Fruit fly (Drosophila melanogaster): ENCODE data around the gene wol.
A peak's percentile ranks its signal among the peaks of the same experiment; 100 is the strongest.

The wol gene

dm6 chr2L:8292159-8292887 is 10.5 kb downstream of the wol start (continued):
- TF ChIP-seq hkb (optimal IDR thresholded peaks at IDR 0.05): no peak
- peak; percentile 98 for TF ChIP-seq hkb (GFP tag; IDR thresholded peaks at IDR 0.05)
- peak; percentile 75 for TF ChIP-seq luna (GFP tag; optimal IDR thresholded peaks at IDR 0.05)
- peak; percentile 93 for TF ChIP-seq CG1529 (GFP tag; optimal IDR thresholded peaks at IDR 0.05)
- peak; percentile 92 for TF ChIP-seq CG6854 (GFP tag; optimal IDR thresholded peaks at IDR 0.05)
- peak; percentile 93; the same call in 1 of the 3 replicates for TF ChIP-seq CG3726 (GFP tag; IDR thresholded peaks at IDR 0.05)
- peak; percentile 94 for TF ChIP-seq CG14667 (GFP tag; IDR thresholded peaks at IDR 0.05)
- TF ChIP-seq NfI (GFP tag; optimal IDR thresholded peaks at IDR 0.05): peak; percentile 96
- TF ChIP-seq Hmr (GFP tag; optimal IDR thresholded peaks at IDR 0.05): peak; percentile 95
- peak; percentile 90 for TF ChIP-seq grn (GFP tag; optimal IDR thresholded peaks at IDR 0.05)
- peak; percentile 98 for TF ChIP-seq chm (GFP tag; IDR thresholded peaks at IDR 0.05)
- peak; percentile 76 for TF ChIP-seq CG31388 (GFP tag; optimal IDR thresholded peaks at IDR 0.05)
- peak; percentile 72 for TF ChIP-seq Ets97D (GFP tag; optimal IDR thresholded peaks at IDR 0.05)
- peak; percentile 90 for TF ChIP-seq Oaz (GFP tag; IDR thresholded peaks at IDR 0.05)
- peak; percentile 82 for TF ChIP-seq pb (GFP tag; optimal IDR thresholded peaks at IDR 0.05)
- peak; percentile 81 for TF ChIP-seq da (GFP tag; optimal IDR thresholded peaks at IDR 0.05)
- peak; percentile 94 for TF ChIP-seq Taf1 (GFP tag; IDR thresholded peaks at IDR 0.05)
- TF ChIP-seq Sin3A (optimal IDR thresholded peaks at IDR 0.05): no peak
- peak; percentile 88 for TF ChIP-seq slou (GFP tag; optimal IDR thresholded peaks at IDR 0.05)
- TF ChIP-seq Gsc (GFP tag; IDR thresholded peaks at IDR 0.05): no peak; the same call in 1 of the 2 replicates
- TF ChIP-seq CTCF (GFP tag; optimal IDR thresholded peaks at IDR 0.05): peak; percentile 69
- peak; percentile 94 for TF ChIP-seq BtbVII (GFP tag; optimal IDR thresholded peaks at IDR 0.05)
- peak; percentile 92 for TF ChIP-seq crc (GFP tag; optimal IDR thresholded peaks at IDR 0.05)
- TF ChIP-seq eyg (GFP tag; optimal IDR thresholded peaks at IDR 0.05): peak; percentile 85
- peak; percentile 32 for TF ChIP-seq lbe (GFP tag; optimal IDR thresholded peaks at IDR 0.05)
- peak; percentile 82 for TF ChIP-seq CG8359 (GFP tag; optimal IDR thresholded peaks at IDR 0.05; ENCODE audit: borderline replicate concordance)
- peak; percentile 70 for TF ChIP-seq Jarid2 (GFP tag; optimal IDR thresholded peaks at IDR 0.05)
- TF ChIP-seq vvl (GFP tag; IDR thresholded peaks at IDR 0.05): peak; percentile 99
- peak; percentile 57 for TF ChIP-seq ftz-f1 (GFP tag; optimal IDR thresholded peaks at IDR 0.05)
- TF ChIP-seq CG3407 (GFP tag; optimal IDR thresholded peaks at IDR 0.05): peak; percentile 90
- peak; percentile 91 for TF ChIP-seq ewg (GFP tag; optimal IDR thresholded peaks at IDR 0.05)
- peak; percentile 94 for TF ChIP-seq Aef1 (GFP tag; IDR thresholded peaks at IDR 0.05)
- peak; percentile 91 for TF ChIP-seq CG17568 (GFP tag; optimal IDR thresholded peaks at IDR 0.05)
- TF ChIP-seq fd64A (GFP tag; optimal IDR thresholded peaks at IDR 0.05): peak; percentile 91
- peak; percentile 94 for TF ChIP-seq CG16863 (GFP tag; optimal IDR thresholded peaks at IDR 0.05)
- peak; percentile 94 for TF ChIP-seq jigr1 (GFP tag; IDR thresholded peaks at IDR 0.05)
- TF ChIP-seq CG2120 (GFP tag; optimal IDR thresholded peaks at IDR 0.05): peak; percentile 97
- peak; percentile 97 for TF ChIP-seq Oli (tag; optimal IDR thresholded peaks at IDR 0.05)
- peak; percentile 98 for TF ChIP-seq abd-A (tag; optimal IDR thresholded peaks at IDR 0.05)
- TF ChIP-seq Atf6 (GFP tag; IDR thresholded peaks at IDR 0.05): peak; percentile 97
- TF ChIP-seq lola (GFP tag; optimal IDR thresholded peaks at IDR 0.05): peak in 1 of 3 experiments; percentile 92
- TF ChIP-seq CG6175 (GFP tag; IDR thresholded peaks at IDR 0.05): peak; percentile 92
- peak; percentile 97 for TF ChIP-seq CG9817 (tag; optimal IDR thresholded peaks at IDR 0.05)
- no peak for TF ChIP-seq Scr (GFP tag; IDR thresholded peaks at IDR 0.05; ENCODE audit: partially characterized antibody)
- peak; percentile 96 for TF ChIP-seq CG4730 (GFP tag; IDR thresholded peaks at IDR 0.05)
- TF ChIP-seq HmgZ (tag; optimal IDR thresholded peaks at IDR 0.05): peak; percentile 97
- peak; percentile 95 for TF ChIP-seq onecut (GFP tag; IDR thresholded peaks at IDR 0.05)
- peak; percentile 95 for TF ChIP-seq Six4 (GFP tag; optimal IDR thresholded peaks at IDR 0.05)
- peak; percentile 96 for TF ChIP-seq CG11093 (GFP tag; IDR thresholded peaks at IDR 0.05)
- TF ChIP-seq CG6765 (GFP tag; optimal IDR thresholded peaks at IDR 0.05): peak; percentile 91
- no peak for TF ChIP-seq sna (GFP tag; IDR thresholded peaks at IDR 0.05; ENCODE audit: partially characterized antibody)
